Worm (Caenorhabditis elegans) whole organism, L4 larva: ENCODE results near the gene apn-1.
A peak's percentile ranks its signal among the peaks of the same experiment; 100 is the strongest.

Experiments used
- D1046.2 ChIP-seq: fragments of 200-800 bp; sonication (Bioruptor generic); IDR thresholded peaks from 2 replicates; pipeline ENCODE4 v1.3.6; 2022; ENCODE audit warnings: missing genetic modification characterization, missing compliant biosample characterization
- F44E2.7 ChIP-seq: fragments of 200-800 bp; sonication (Bioruptor generic); IDR thresholded peaks from 2 replicates; pipeline ENCODE4 v2.1.2; 2022; ENCODE audit warnings: missing genetic modification characterization, missing compliant biosample characterization
- Y105C5A.15 ChIP-seq: fragments of 200-800 bp; sonication (Bioruptor generic); IDR thresholded peaks from 2 replicates; pipeline ENCODE4 v1.3.6; 2022; ENCODE audit warnings: missing genetic modification characterization, missing compliant biosample characterization
- Y48G9A.11 ChIP-seq: fragments of 200-800 bp; sonication (Bioruptor generic); IDR thresholded peaks from 2 replicates; pipeline ENCODE4 v1.3.6; 2022; ENCODE audit warnings: missing genetic modification reagents, missing genetic modification characterization, missing compliant biosample characterization
- ama-1 ChIP-seq: fragments of 150-350 bp; optimal IDR thresholded peaks from 2 replicates; lab custom pipeline; 2014; ENCODE audit warnings: inconsistent platforms, mixed read lengths
- arid-1 ChIP-seq: fragments of 200-800 bp; sonication (Bioruptor generic); conservative IDR thresholded peaks from 2 replicates; pipeline ENCODE4 v1.3.6; 2022; ENCODE audit warnings: missing genetic modification reagents, missing genetic modification characterization, missing compliant biosample characterization
- attf-4 ChIP-seq: sonication (generic microtip); optimal IDR thresholded peaks from 3 replicates; lab custom pipeline; 2017; ENCODE audit warnings: missing biosample characterization, missing genetic modification characterization
- ceh-32 ChIP-seq: sonication (generic microtip); optimal IDR thresholded peaks from 2 replicates; lab custom pipeline; 2016; ENCODE audit warnings: mild to moderate bottlenecking, missing genetic modification characterization, missing compliant biosample characterization; ENCODE audit not compliant: poor library complexity
- ceh-62 ChIP-seq: sonication (generic microtip); optimal IDR thresholded peaks from 2 replicates; lab custom pipeline; 2017; ENCODE audit warnings: missing biosample characterization, missing genetic modification characterization
- cey-2 ChIP-seq: sonication (generic microtip); optimal IDR thresholded peaks from 3 replicates; lab custom pipeline; 2017; ENCODE audit warnings: missing genetic modification characterization, mild to moderate bottlenecking, missing compliant biosample characterization, antibody characterized with exemption, borderline replicate concordance; ENCODE audit not compliant: insufficient read depth
- dmd-6 ChIP-seq: fragments of 200-800 bp; sonication (Bioruptor generic); IDR thresholded peaks from 2 replicates; pipeline ENCODE4 v1.3.6; 2022; ENCODE audit warnings: missing genetic modification reagents, missing genetic modification characterization, missing compliant biosample characterization
- dpl-1 ChIP-seq: fragments of 150-350 bp; optimal IDR thresholded peaks from 2 replicates; lab custom pipeline; 2014; ENCODE audit warnings: missing biosample characterization, missing genetic modification reagents, missing genetic modification characterization
- egl-27 ChIP-seq: sonication (generic microtip); optimal IDR thresholded peaks from 3 replicates; lab custom pipeline; 2017; ENCODE audit warnings: missing biosample characterization, missing genetic modification reagents, missing genetic modification characterization
- fos-1 ChIP-seq: fragments of 150-350 bp; optimal IDR thresholded peaks from 2 replicates; lab custom pipeline; 2014; ENCODE audit warnings: missing biosample characterization, missing genetic modification characterization
- hlh-11 ChIP-seq: fragments of 200-800 bp; sonication (Bioruptor generic); optimal IDR thresholded peaks from 2 replicates; lab custom pipeline; 2018; ENCODE audit warnings: mild to moderate bottlenecking, missing genetic modification characterization, missing compliant biosample characterization
- hlh-30 ChIP-seq: sonication (generic microtip); optimal IDR thresholded peaks from 2 replicates; lab custom pipeline; 2017; ENCODE audit warnings: antibody characterized with exemption, mild to moderate bottlenecking, missing genetic modification characterization, missing compliant biosample characterization; ENCODE audit not compliant: insufficient read depth
- lin-15B ChIP-seq: fragments of 150-350 bp; sonication (generic microtip); optimal IDR thresholded peaks from 3 replicates; lab custom pipeline; 2014; ENCODE audit warnings: missing biosample characterization, missing genetic modification characterization
- lin-29 ChIP-seq: fragments of 200-800 bp; sonication (Bioruptor generic); IDR thresholded peaks from 2 replicates; pipeline ENCODE4 v1.3.6; 2022; ENCODE audit warnings: missing genetic modification reagents, missing genetic modification characterization, missing compliant biosample characterization
- lin-38 ChIP-seq: fragments of 200-800 bp; sonication (Bioruptor generic); IDR thresholded peaks from 2 replicates; pipeline ENCODE4 v1.3.6; 2022; ENCODE audit warnings: missing genetic modification reagents, missing genetic modification characterization, missing compliant biosample characterization
- lin-39 ChIP-seq: fragments of 150-350 bp; optimal IDR thresholded peaks from 2 replicates; lab custom pipeline; 2014; ENCODE audit warnings: missing biosample characterization, missing genetic modification reagents, missing genetic modification characterization
- lir-3 ChIP-seq: sonication (generic microtip); optimal IDR thresholded peaks from 2 replicates; lab custom pipeline; 2016; ENCODE audit warnings: mild to moderate bottlenecking, missing genetic modification characterization, missing compliant biosample characterization
- lsy-2 ChIP-seq, 2 experiments: fragments of 150-350 bp in 1 of 2; sonication (generic microtip) in 1 of 2; optimal IDR thresholded peaks; 2 replicates each; lab custom pipeline; 2014 to 2017; ENCODE audit warnings: missing biosample characterization in 2 of 2, missing genetic modification characterization in 2 of 2
- mdl-1 ChIP-seq, 2 experiments: fragments of 150-350 bp in 1 of 2; sonication (generic microtip) in 1 of 2; optimal IDR thresholded peaks; 2 replicates each; lab custom pipeline; 2014 to 2017; ENCODE audit warnings: missing biosample characterization in 2 of 2, missing genetic modification characterization in 2 of 2
- mxl-3 ChIP-seq: fragments of 200-800 bp; sonication (Bioruptor generic); optimal IDR thresholded peaks from 2 replicates; lab custom pipeline; 2018; ENCODE audit warnings: mild to moderate bottlenecking, missing genetic modification characterization, missing compliant biosample characterization
- nhr-10 ChIP-seq: fragments of 150-350 bp; optimal IDR thresholded peaks from 2 replicates; lab custom pipeline; 2014; ENCODE audit warnings: missing biosample characterization, missing genetic modification characterization
- nhr-237 ChIP-seq: sonication (generic microtip); optimal IDR thresholded peaks from 2 replicates; lab custom pipeline; 2017; ENCODE audit warnings: missing biosample characterization, missing genetic modification characterization
- nhr-25 ChIP-seq: sonication (generic microtip); optimal IDR thresholded peaks from 2 replicates; lab custom pipeline; 2017; ENCODE audit warnings: missing genetic modification characterization, mild to moderate bottlenecking, missing compliant biosample characterization, antibody characterized with exemption, moderate library complexity, borderline replicate concordance; ENCODE audit not compliant: insufficient read depth
- nhr-28 ChIP-seq: fragments of 150-350 bp; optimal IDR thresholded peaks from 2 replicates; lab custom pipeline; 2014; ENCODE audit warnings: missing biosample characterization, missing genetic modification characterization
- set-16 ChIP-seq: fragments of 200-800 bp; sonication (Bioruptor generic); IDR thresholded peaks from 2 replicates; pipeline ENCODE4 v1.3.6; 2022; ENCODE audit warnings: missing genetic modification reagents, missing genetic modification characterization, missing compliant biosample characterization
- skn-1 ChIP-seq: fragments of 150-350 bp; optimal IDR thresholded peaks from 2 replicates; lab custom pipeline; 2014; ENCODE audit warnings: missing biosample characterization, missing genetic modification characterization
- spr-1 ChIP-seq: sonication (generic microtip); optimal IDR thresholded peaks from 2 replicates; lab custom pipeline; 2016; ENCODE audit warnings: mild to moderate bottlenecking, missing genetic modification characterization, missing compliant biosample characterization
- unc-39 ChIP-seq: sonication (generic microtip); optimal IDR thresholded peaks from 2 replicates; lab custom pipeline; 2017; ENCODE audit warnings: missing biosample characterization, missing genetic modification characterization
- zfp-2 ChIP-seq: sonication (generic microtip); optimal IDR thresholded peaks from 2 replicates; lab custom pipeline; 2016; ENCODE audit warnings: mild to moderate bottlenecking, missing genetic modification characterization, missing compliant biosample characterization
- zfp-3 ChIP-seq: fragments of 200-800 bp; sonication (Bioruptor generic); conservative IDR thresholded peaks from 2 replicates; pipeline ENCODE4 v1.3.6; 2022; ENCODE audit warnings: missing genetic modification reagents, missing genetic modification characterization, missing compliant biosample characterization
- zip-11 ChIP-seq: fragments of 200-800 bp; sonication (Bioruptor generic); IDR thresholded peaks from 2 replicates; pipeline ENCODE4 v1.3.6; 2022; ENCODE audit warnings: missing genetic modification characterization, missing compliant biosample characterization
- zip-2 ChIP-seq: fragments of 150-350 bp; optimal IDR thresholded peaks from 2 replicates; lab custom pipeline; 2014; ENCODE audit warnings: missing biosample characterization, missing genetic modification characterization
- ztf-11 ChIP-seq: fragments of 150-350 bp; optimal IDR thresholded peaks from 2 replicates; lab custom pipeline; 2014; ENCODE audit warnings: missing biosample characterization, missing genetic modification characterization

apn-1 gene

DNA sequence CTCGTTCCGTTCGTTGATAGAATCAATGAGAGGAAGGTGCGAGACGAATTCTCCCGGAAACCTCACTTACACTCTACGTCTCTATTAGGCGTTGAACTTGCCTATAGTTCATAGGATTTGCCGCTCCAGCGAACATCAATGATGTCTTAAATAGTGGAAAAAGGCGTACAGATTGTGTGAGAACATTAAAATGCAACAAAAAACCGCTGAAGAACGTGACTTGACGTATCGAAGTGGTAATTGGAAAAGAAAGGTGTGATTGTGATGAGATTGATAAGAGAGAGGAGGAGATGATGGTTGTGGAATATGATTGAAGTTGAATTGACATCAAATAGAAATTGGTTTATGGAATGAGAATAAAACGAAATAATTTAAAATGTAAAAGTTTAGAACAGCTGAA, 13.4 kb upstream of the apn-1 start (continued):
- TF ChIP-seq cey-2 (tag; lab: Kevin White, UChicago) (no peak), hlh-11 (tag; lab: Kevin White, UChicago) (peak; percentile 39), fos-1 (tag; lab: Kevin White, UChicago) (no peak), arid-1 (no peak), spr-1 (tag; lab: Kevin White, UChicago) (no peak), mxl-3 (GFP tag; lab: Kevin White, UChicago) (no peak), hlh-30 (tag; lab: Kevin White, UChicago) (peak; percentile 20), lin-39 (tag; lab: Kevin White, UChicago) (no peak), D1046.2 (no peak), Y48G9A.11 (GFP tag; lab: Robert Waterston, UW) (no peak), Y105C5A.15 (GFP tag; lab: Robert Waterston, UW) (no peak), dmd-6 (GFP tag; lab: Robert Waterston, UW) (peak; percentile 85), ceh-62 (no peak), mdl-1 (tag; optimal IDR thresholded peaks at IDR 0.05; lab: Kevin White, UChicago) (peak in 1 of 2 experiments; percentile 5), dpl-1 (GFP tag; lab: Kevin White, UChicago) (no peak), egl-27 (tag; lab: Kevin White, UChicago) (no peak)

DNA sequence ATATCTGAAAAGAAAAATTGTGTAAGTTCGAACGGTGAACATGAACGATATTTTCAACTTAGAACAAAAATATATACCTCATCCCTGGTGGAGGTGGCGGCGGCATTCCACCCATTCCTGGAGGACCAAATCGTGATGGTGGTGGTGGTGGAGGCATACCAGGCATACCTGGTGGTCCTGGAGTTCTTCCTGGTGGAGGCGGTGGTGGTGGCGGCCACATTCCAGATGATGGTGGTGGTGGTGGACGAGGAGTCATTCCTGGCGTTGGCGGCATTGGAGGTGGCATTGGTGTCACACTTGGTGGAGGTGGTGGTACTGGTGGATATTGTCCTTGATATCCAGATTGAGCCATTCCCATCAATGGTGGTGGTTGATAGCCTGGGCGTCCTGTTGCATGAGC, 12.7 kb upstream of the apn-1 start:
- TF ChIP-seq lin-29 (GFP tag; lab: Robert Waterston, UW) (0 out of 2 replicates have a peak, but pooled peaks have one; percentile 20), set-16 (peak; percentile 79), nhr-25 (tag; lab: Kevin White, UChicago) (no peak)

DNA sequence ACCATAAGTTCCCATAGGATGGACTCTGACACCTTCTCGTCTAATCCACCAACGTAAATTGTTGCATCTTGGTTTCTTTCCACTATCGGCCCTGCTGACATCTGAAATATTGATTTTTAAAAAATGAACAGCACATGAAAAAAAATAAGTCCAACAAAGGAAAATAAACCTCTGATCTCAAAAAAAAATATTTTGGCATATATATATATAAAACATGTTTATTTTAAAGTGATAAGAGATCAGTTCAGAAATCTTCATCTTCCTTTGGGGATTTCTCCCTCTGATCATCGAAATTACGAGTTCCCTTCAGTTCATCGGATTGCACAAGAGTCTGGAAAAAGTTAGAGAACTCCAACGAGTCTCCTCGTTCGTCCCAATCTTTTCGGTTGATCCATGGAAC, 11.7 kb upstream of the apn-1 start, which contains the start of gene sap-49:
sap-49 (minus strand) TSS at position 101 of the 400 bp plus-strand sequence.
- TF ChIP-seq lin-38 (GFP tag; lab: Robert Waterston, UW) (0 out of 2 replicates have a peak, but pooled peaks have one; percentile 5), skn-1 (tag; lab: Kevin White, UChicago) (no peak)
- TF ChIP-seq, all 104 proteins: peak for 1

DNA sequence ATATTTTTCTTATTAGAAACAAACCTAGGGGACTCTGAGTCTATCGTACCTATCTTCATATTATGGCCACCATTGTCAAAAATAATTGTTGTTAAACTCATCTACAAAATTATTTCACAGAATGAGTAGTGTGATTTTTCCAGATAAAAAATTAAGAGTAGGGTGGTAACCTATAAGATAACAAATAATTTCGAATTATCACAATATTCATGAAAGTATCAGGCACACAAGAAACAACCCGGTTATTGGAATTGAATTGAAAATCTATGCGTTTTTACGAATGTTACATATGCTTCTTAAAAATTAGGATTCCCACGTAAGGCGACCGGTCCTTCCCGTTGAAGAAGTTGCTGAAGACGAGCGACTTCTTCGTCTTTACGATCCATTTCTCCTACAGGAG, 10.1 kb upstream of the apn-1 start, which contains the start of gene arp-6:
arp-6 (minus strand) TSS at position 101 of the 400 bp plus-strand sequence.
- TF ChIP-seq zfp-3 (GFP tag; lab: Robert Waterston, UW) (no peak), lsy-2 (tag; optimal IDR thresholded peaks at IDR 0.05; lab: Kevin White, UChicago) (no peak), zip-11 (GFP tag; lab: Robert Waterston, UW) (no peak), nhr-10 (no peak), nhr-28 (tag; lab: Kevin White, UChicago) (no peak), unc-39 (tag; lab: Kevin White, UChicago) (no peak), ceh-32 (tag; lab: Kevin White, UChicago) (no peak), lin-39 (tag; lab: Kevin White, UChicago) (no peak), lin-15B (tag; lab: Kevin White, UChicago) (no peak), ama-1 (no peak), attf-4 (no peak), set-16 (no peak), ztf-11 (tag; lab: Kevin White, UChicago) (no peak), nhr-237 (tag; lab: Kevin White, UChicago) (no peak), hlh-11 (tag; lab: Kevin White, UChicago) (no peak), lir-3 (tag; lab: Kevin White, UChicago) (no peak), zip-2 (tag; lab: Kevin White, UChicago) (no peak), zfp-2 (tag; lab: Kevin White, UChicago) (no peak), F44E2.7 (GFP tag; lab: Robert Waterston, UW) (no peak)
